Fruit fly (Drosophila melanogaster): ENCODE measurements around the gene Zmynd8.

Gene Zmynd8

DNA sequence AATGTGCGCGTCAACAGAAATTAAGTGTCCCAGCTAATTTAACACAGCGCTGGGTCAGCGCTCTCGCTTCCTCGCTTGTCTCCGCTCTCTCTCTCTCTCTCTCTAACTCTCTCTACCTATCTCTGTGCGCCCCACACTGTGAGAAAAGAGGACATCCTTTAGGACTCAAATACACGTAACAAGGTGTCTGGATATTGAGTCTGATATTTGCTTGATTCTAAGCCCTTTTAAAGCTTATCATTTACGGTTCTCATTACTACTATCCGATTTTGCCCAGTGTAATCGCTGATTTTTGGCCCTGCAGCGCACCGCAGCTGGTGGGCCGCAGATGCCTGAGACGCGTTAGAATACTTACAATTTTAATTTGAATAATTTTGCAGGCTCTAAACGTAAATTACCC is 32.8 kb upstream of the Zmynd8 start (continued):
- TF ChIP-seq sc (optimal IDR thresholded peaks at IDR 0.05) (no peak), sc (GFP tag; optimal IDR thresholded peaks at IDR 0.05) (no peak), en (GFP tag; optimal IDR thresholded peaks at IDR 0.05) (no peak), CG4707 (GFP tag; optimal IDR thresholded peaks at IDR 0.05) (no peak), zfh2 (GFP tag; optimal IDR thresholded peaks at IDR 0.05) (peak; percentile 12), cg (GFP tag; optimal IDR thresholded peaks at IDR 0.05) (no peak), CG15514 (GFP tag; optimal IDR thresholded peaks at IDR 0.05) (peak; percentile 41), Trl (optimal IDR thresholded peaks at IDR 0.05) (no peak), Trl (GFP tag; optimal IDR thresholded peaks at IDR 0.05) (peak; percentile 8), cato (GFP tag; optimal IDR thresholded peaks at IDR 0.05; ENCODE audit: borderline replicate concordance) (no peak), CG9609 (GFP tag; optimal IDR thresholded peaks at IDR 0.05) (peak; percentile 34), MESR4 (GFP tag; optimal IDR thresholded peaks at IDR 0.05) (no peak), pum (GFP tag; optimal IDR thresholded peaks at IDR 0.05) (peak; percentile 23), Side (GFP tag; optimal IDR thresholded peaks at IDR 0.05) (peak; percentile 6), cas (GFP tag; IDR thresholded peaks at IDR 0.05) (no peak), ttk (GFP tag; IDR thresholded peaks at IDR 0.05) (peak; percentile 23; the same call in 1 of the 2 replicates), pb (GFP tag; optimal IDR thresholded peaks at IDR 0.05) (no peak), lab (GFP tag; optimal IDR thresholded peaks at IDR 0.05) (peak; percentile 80), CG16863 (GFP tag; optimal IDR thresholded peaks at IDR 0.05) (no peak), phol (tag; optimal IDR thresholded peaks at IDR 0.05) (peak; percentile 13), fru (optimal IDR thresholded peaks at IDR 0.05) (no peak), ap (GFP tag; IDR thresholded peaks at IDR 0.05) (0 out of 2 replicates have a peak, but pooled peaks have one; percentile 36), ab (GFP tag; optimal IDR thresholded peaks at IDR 0.05) (no peak), CG12155 (GFP tag; optimal IDR thresholded peaks at IDR 0.05) (peak; percentile 9), CG1529 (GFP tag; optimal IDR thresholded peaks at IDR 0.05) (no peak), CG6254 (GFP tag; optimal IDR thresholded peaks at IDR 0.05) (no peak), sr (GFP tag; IDR thresholded peaks at IDR 0.05) (no peak), CG1603 (tag; optimal IDR thresholded peaks at IDR 0.05) (peak; percentile 36), ham (GFP tag; IDR thresholded peaks at IDR 0.05) (no peak), Ets97D (GFP tag; optimal IDR thresholded peaks at IDR 0.05) (no peak), Lhr (GFP tag; optimal IDR thresholded peaks at IDR 0.05) (no peak), CG17186 (GFP tag; optimal IDR thresholded peaks at IDR 0.05) (no peak), CG34422 (GFP tag; IDR thresholded peaks at IDR 0.05) (no peak), CG17359 (tag; optimal IDR thresholded peaks at IDR 0.05) (peak; percentile 31), CG4360 (GFP tag; IDR thresholded peaks at IDR 0.05) (no peak), CG2202 (tag; optimal IDR thresholded peaks at IDR 0.05) (no peak), CG9215 (GFP tag; IDR thresholded peaks at IDR 0.05) (no peak), tll (GFP tag; optimal IDR thresholded peaks at IDR 0.05) (no peak), sob (GFP tag; IDR thresholded peaks at IDR 0.05) (peak; percentile 30; the same call in 1 of the 2 replicates), CG18619 (GFP tag; optimal IDR thresholded peaks at IDR 0.05) (peak; percentile 19), Gsc (GFP tag; IDR thresholded peaks at IDR 0.05) (no peak), CG4328 (GFP tag; optimal IDR thresholded peaks at IDR 0.05) (no peak), pros (GFP tag; optimal IDR thresholded peaks at IDR 0.05) (no peak), CG31388 (GFP tag; optimal IDR thresholded peaks at IDR 0.05) (no peak), CG15011 (GFP tag; optimal IDR thresholded peaks at IDR 0.05) (no peak), CG9797 (GFP tag; optimal IDR thresholded peaks at IDR 0.05) (no peak), Poxn (GFP tag; IDR thresholded peaks at IDR 0.05) (no peak), tx (GFP tag; optimal IDR thresholded peaks at IDR 0.05) (peak; percentile 2), Oli (tag; optimal IDR thresholded peaks at IDR 0.05) (peak; percentile 14), ac (GFP tag; optimal IDR thresholded peaks at IDR 0.05) (no peak), psq (GFP tag; optimal IDR thresholded peaks at IDR 0.05) (no peak), Mad (GFP tag; optimal IDR thresholded peaks at IDR 0.05) (no peak), sens (GFP tag) (peak; percentile 70)

Measured in whole organism, embryonic.